Worm (Caenorhabditis elegans) whole organism, young adult: Measurements from ENCODE around the gene R08B4.3.

ENCODE experiments used
- B0019.2 ChIP-seq: fragments of 200-800 bp; sonication (Bioruptor generic); conservative IDR thresholded peaks from 2 replicates; pipeline ENCODE4 v1.3.6; 2022; ENCODE audit warnings: missing genetic modification reagents, missing genetic modification characterization, missing compliant biosample characterization
- B0035.1 ChIP-seq: sonication (generic microtip); optimal IDR thresholded peaks from 2 replicates; lab custom pipeline; 2016; ENCODE audit warnings: missing genetic modification characterization, mild to moderate bottlenecking, missing compliant biosample characterization, missing genotype, missing genetic modification reagents
- B0261.1 ChIP-seq: sonication (generic microtip); optimal IDR thresholded peaks from 2 replicates; lab custom pipeline; 2016; ENCODE audit warnings: mild to moderate bottlenecking, missing genetic modification characterization, moderate library complexity, missing compliant biosample characterization
- C17E4.6 ChIP-seq: fragments of 200-800 bp; sonication (Bioruptor generic); IDR thresholded peaks from 2 replicates; pipeline ENCODE4 v1.3.6; 2022; ENCODE audit warnings: missing genetic modification reagents, missing genetic modification characterization, missing compliant biosample characterization
- F22D6.2 ChIP-seq: sonication (generic microtip); optimal IDR thresholded peaks from 2 replicates; lab custom pipeline; 2016; ENCODE audit warnings: mild to moderate bottlenecking, missing genetic modification characterization, missing compliant biosample characterization
- F33H1.4 ChIP-seq: fragments of 200-800 bp; sonication (Bioruptor generic); IDR thresholded peaks from 2 replicates; pipeline ENCODE4 v1.3.6; 2022; ENCODE audit warnings: missing genetic modification reagents, missing genetic modification characterization, missing compliant biosample characterization
- F37B4.10 ChIP-seq: fragments of 200-800 bp; sonication (Bioruptor generic); IDR thresholded peaks from 2 replicates; pipeline ENCODE4 v1.3.6; 2022; ENCODE audit warnings: missing genetic modification characterization, missing compliant biosample characterization
- F39B2.1 ChIP-seq: fragments of 200-800 bp; sonication (Bioruptor generic); IDR thresholded peaks from 2 replicates; pipeline ENCODE4 v1.3.6; 2022; ENCODE audit warnings: missing genetic modification reagents, missing genetic modification characterization, missing compliant biosample characterization
- F57A8.1 ChIP-seq: fragments of 200-800 bp; sonication (Bioruptor generic); optimal IDR thresholded peaks from 2 replicates; lab custom pipeline; 2018; ENCODE audit warnings: mild to moderate bottlenecking, missing genetic modification characterization, moderate library complexity, missing compliant biosample characterization
- T26A5.8 ChIP-seq: sonication (generic microtip); optimal IDR thresholded peaks from 2 replicates; lab custom pipeline; 2016; ENCODE audit warnings: missing genetic modification characterization, missing compliant biosample characterization
- attf-3 ChIP-seq: fragments of 200-800 bp; sonication (Bioruptor generic); conservative IDR thresholded peaks from 2 replicates; pipeline ENCODE4 v1.3.6; 2022; ENCODE audit warnings: missing genetic modification reagents, missing genetic modification characterization, missing compliant biosample characterization
- attf-6 ChIP-seq: fragments of 200-800 bp; sonication (Bioruptor generic); IDR thresholded peaks from 2 replicates; pipeline ENCODE4 v1.3.6; 2022; ENCODE audit warnings: missing genetic modification reagents, missing genetic modification characterization, missing compliant biosample characterization
- bed-2 ChIP-seq: fragments of 200-800 bp; sonication (Bioruptor generic); IDR thresholded peaks from 2 replicates; pipeline ENCODE4 v1.3.6; 2022; ENCODE audit warnings: missing genetic modification reagents, missing genetic modification characterization, missing compliant biosample characterization
- cebp-1 ChIP-seq, 2 experiments: fragments of 200-800 bp in 1 of 2; sonication (Bioruptor generic) in 1 of 2; sonication (generic microtip) in 1 of 2; IDR thresholded peaks in 1 of 2; optimal IDR thresholded peaks in 1 of 2; 2 replicates each; pipeline versions ENCODE4 v1.3.6 to Lab custom; 2017 to 2022; ENCODE audit warnings: missing compliant biosample characterization in 2 of 2, missing genetic modification characterization in 2 of 2, mild to moderate bottlenecking in 1 of 2, missing genetic modification reagents in 1 of 2, moderate library complexity in 1 of 2
- ceh-27 ChIP-seq: fragments of 200-800 bp; sonication (Bioruptor generic); optimal IDR thresholded peaks from 2 replicates; lab custom pipeline; 2018; ENCODE audit warnings: mild to moderate bottlenecking, missing genetic modification characterization, moderate library complexity, missing compliant biosample characterization
- ceh-58 ChIP-seq: fragments of 200-800 bp; sonication (Bioruptor generic); IDR thresholded peaks from 2 replicates; pipeline ENCODE4 v1.3.6; 2022; ENCODE audit warnings: missing genetic modification characterization, missing compliant biosample characterization
- ceh-79 ChIP-seq: sonication (generic microtip); optimal IDR thresholded peaks from 2 replicates; lab custom pipeline; 2017; ENCODE audit warnings: mild to moderate bottlenecking, missing genetic modification characterization, missing compliant biosample characterization
- chd-7 ChIP-seq: sonication (generic microtip); optimal IDR thresholded peaks from 2 replicates; lab custom pipeline; 2016; ENCODE audit warnings: mild to moderate bottlenecking, missing genetic modification characterization, moderate library complexity, missing compliant biosample characterization
- him-1 ChIP-seq: sonication (generic microtip); optimal IDR thresholded peaks from 2 replicates; lab custom pipeline; 2016; ENCODE audit warnings: missing genotype, missing genetic modification reagents, missing genetic modification characterization, missing compliant biosample characterization
- hlh-12 ChIP-seq: sonication (generic microtip); optimal IDR thresholded peaks from 2 replicates; lab custom pipeline; 2016; ENCODE audit warnings: missing genetic modification characterization, missing compliant biosample characterization
- hmg-1.2 ChIP-seq: fragments of 200-800 bp; sonication (Bioruptor generic); IDR thresholded peaks from 2 replicates; pipeline ENCODE4 v1.3.6; 2022; ENCODE audit warnings: missing genetic modification reagents, missing genetic modification characterization, missing compliant biosample characterization
- hmg-20 ChIP-seq: fragments of 200-800 bp; sonication (Bioruptor generic); IDR thresholded peaks from 2 replicates; pipeline ENCODE4 v1.3.6; 2022; ENCODE audit warnings: missing genetic modification reagents, missing genetic modification characterization, missing compliant biosample characterization
- hsf-1 ChIP-seq: fragments of 200-800 bp; sonication (Bioruptor generic); IDR thresholded peaks from 2 replicates; pipeline ENCODE4 v1.3.6; 2022; ENCODE audit warnings: missing genetic modification reagents, missing genetic modification characterization, missing compliant biosample characterization
- let-526 ChIP-seq: fragments of 200-800 bp; sonication (Bioruptor generic); IDR thresholded peaks from 2 replicates; pipeline ENCODE4 v1.3.6; 2022; ENCODE audit warnings: missing genetic modification reagents, missing genetic modification characterization, missing compliant biosample characterization
- let-607 ChIP-seq, 2 experiments: fragments of 200-800 bp in 1 of 2; sonication (Bioruptor generic) in 1 of 2; sonication (generic microtip) in 1 of 2; optimal IDR thresholded peaks; 2 replicates each; lab custom pipeline; 2016 to 2018; ENCODE audit warnings: mild to moderate bottlenecking in 2 of 2, missing compliant biosample characterization in 2 of 2, missing genetic modification characterization in 2 of 2, moderate library complexity in 2 of 2, missing genotype in 1 of 2
- lin-26 ChIP-seq: fragments of 200-800 bp; sonication (Bioruptor generic); IDR thresholded peaks from 2 replicates; pipeline ENCODE4 v1.3.6; 2022; ENCODE audit warnings: missing genetic modification reagents, missing genetic modification characterization, missing compliant biosample characterization
- lin-54 ChIP-seq: fragments of 200-800 bp; sonication (Bioruptor generic); optimal IDR thresholded peaks from 2 replicates; lab custom pipeline; 2018; ENCODE audit warnings: mild to moderate bottlenecking, missing genetic modification characterization, missing compliant biosample characterization
- lir-1 ChIP-seq: fragments of 200-800 bp; sonication (Bioruptor generic); conservative IDR thresholded peaks from 2 replicates; pipeline ENCODE4 v1.3.6; 2022; ENCODE audit warnings: missing genetic modification reagents, missing genetic modification characterization, missing compliant biosample characterization
- lsy-27 ChIP-seq: sonication (generic microtip); optimal IDR thresholded peaks from 2 replicates; lab custom pipeline; 2017; ENCODE audit warnings: missing genetic modification characterization, mild to moderate bottlenecking, missing compliant biosample characterization, antibody characterized with exemption, missing genotype, borderline replicate concordance; ENCODE audit not compliant: insufficient read depth
- madf-3 ChIP-seq: fragments of 200-800 bp; sonication (Bioruptor generic); IDR thresholded peaks from 2 replicates; pipeline ENCODE4 v1.3.6; 2022; ENCODE audit warnings: missing genetic modification reagents, missing genetic modification characterization, missing compliant biosample characterization
- madf-8 ChIP-seq: fragments of 200-800 bp; sonication (Bioruptor generic); conservative IDR thresholded peaks from 2 replicates; pipeline ENCODE4 v1.3.6; 2022; ENCODE audit warnings: missing genetic modification reagents, missing genetic modification characterization, missing compliant biosample characterization
- mcd-1 ChIP-seq: fragments of 200-800 bp; sonication (Bioruptor generic); IDR thresholded peaks from 2 replicates; pipeline ENCODE4 v1.3.6; 2022; ENCODE audit warnings: missing genetic modification reagents, missing genetic modification characterization, missing compliant biosample characterization
- mel-28 ChIP-seq: sonication (generic microtip); optimal IDR thresholded peaks from 2 replicates; lab custom pipeline; 2016; ENCODE audit warnings: borderline replicate concordance, mild to moderate bottlenecking, missing genetic modification characterization, missing compliant biosample characterization
- nfyb-1 ChIP-seq: fragments of 200-800 bp; sonication (Bioruptor generic); IDR thresholded peaks from 2 replicates; pipeline ENCODE4 v1.3.6; 2022; ENCODE audit warnings: missing genetic modification reagents, missing genetic modification characterization, missing compliant biosample characterization
- nhr-80 ChIP-seq: sonication (generic microtip); optimal IDR thresholded peaks from 2 replicates; lab custom pipeline; 2016; ENCODE audit warnings: missing genetic modification characterization, missing compliant biosample characterization
- pha-4 ChIP-seq: fragments of 150-350 bp; sonication (generic microtip); optimal IDR thresholded peaks from 2 replicates; lab custom pipeline; 2014; ENCODE audit warnings: missing biosample characterization, missing genetic modification reagents, missing genetic modification characterization
- rcor-1 ChIP-seq: fragments of 200-800 bp; sonication (Bioruptor generic); IDR thresholded peaks from 2 replicates; pipeline ENCODE4 v1.3.6; 2022; ENCODE audit warnings: missing genetic modification reagents, missing genetic modification characterization, missing compliant biosample characterization
- rec-8 ChIP-seq, 2 experiments: sonication (generic microtip); optimal IDR thresholded peaks; 2 replicates each; lab custom pipeline; 2016; ENCODE audit warnings: mild to moderate bottlenecking in 2 of 2, missing genetic modification characterization in 2 of 2, missing genetic modification reagents in 2 of 2, missing genotype in 2 of 2, missing biosample characterization in 1 of 2, missing compliant biosample characterization in 1 of 2, moderate library complexity in 1 of 2
- snpc-3.4 ChIP-seq: sonication (generic microtip); optimal IDR thresholded peaks from 2 replicates; lab custom pipeline; 2017; ENCODE audit warnings: missing genetic modification characterization, mild to moderate bottlenecking, missing compliant biosample characterization, antibody characterized with exemption, moderate library complexity, missing genotype, missing genetic modification reagents
- tbp1 ChIP-seq: fragments of 200-800 bp; sonication (Bioruptor generic); optimal IDR thresholded peaks from 2 replicates; lab custom pipeline; 2018; ENCODE audit warnings: mild to moderate bottlenecking, missing genetic modification characterization, missing compliant biosample characterization
- unc-130 ChIP-seq: sonication (generic microtip); optimal IDR thresholded peaks from 2 replicates; lab custom pipeline; 2016; ENCODE audit warnings: missing genetic modification reagents, missing genetic modification characterization, missing compliant biosample characterization
- unc-62 ChIP-seq: fragments of 150-350 bp; optimal IDR thresholded peaks from 2 replicates; lab custom pipeline; 2014; ENCODE audit warnings: missing biosample characterization, missing genetic modification reagents, missing genetic modification characterization
- zfh-2 ChIP-seq: fragments of 200-800 bp; sonication (Bioruptor generic); conservative IDR thresholded peaks from 2 replicates; pipeline ENCODE4 v1.3.6; 2022; ENCODE audit warnings: missing genetic modification reagents, missing genetic modification characterization, missing compliant biosample characterization
- ztf-25 ChIP-seq: fragments of 200-800 bp; sonication (Bioruptor generic); IDR thresholded peaks from 2 replicates; pipeline ENCODE4 v1.3.6; 2022; ENCODE audit warnings: missing genetic modification reagents, missing genetic modification characterization, missing compliant biosample characterization
- ztf-26 ChIP-seq: sonication (generic microtip); optimal IDR thresholded peaks from 2 replicates; lab custom pipeline; 2017; ENCODE audit warnings: missing genetic modification characterization, missing compliant biosample characterization
- ztf-3 ChIP-seq: fragments of 200-800 bp; sonication (Bioruptor generic); optimal IDR thresholded peaks from 2 replicates; lab custom pipeline; 2018; ENCODE audit warnings: mild to moderate bottlenecking, missing genetic modification characterization, missing compliant biosample characterization

Gene R08B4.3

ce11 chrX:11093985-11094593 lies 26.7 kb downstream of the R08B4.3 start (continued):
- TF ChIP-seq T26A5.8 (tag; lab: Kevin White, UChicago) (peak; percentile 72), zfh-2 (no peak), madf-3 (GFP tag; lab: Robert Waterston, UW) (peak; percentile 86; the same call in 1 of the 2 replicates), F33H1.4 (GFP tag; lab: Robert Waterston, UW) (peak; percentile 53), cebp-1 (GFP tag; IDR thresholded peaks at IDR 0.05; lab: Robert Waterston, UW) (peak; percentile 80), cebp-1 (tag; optimal IDR thresholded peaks at IDR 0.05; lab: Kevin White, UChicago) (peak; percentile 98), ceh-58 (peak; percentile 91), pha-4 (tag; lab: Kevin White, UChicago) (peak; percentile 98), lsy-27 (tag; lab: Kevin White, UChicago) (no peak), attf-3 (GFP tag; lab: Robert Waterston, UW) (peak; percentile 61), unc-62 (GFP tag; lab: Kevin White, UChicago) (peak; percentile 78), hmg-20 (GFP tag; lab: Robert Waterston, UW) (peak; percentile 97), hsf-1 (GFP tag; lab: Robert Waterston, UW) (peak; percentile 71), F39B2.1 (peak; percentile 46; the same call in 1 of the 2 replicates), let-607 (tag; optimal IDR thresholded peaks at IDR 0.05; lab: Kevin White, UChicago) (peak; percentile 61 to 96), F37B4.10 (GFP tag; lab: Robert Waterston, UW) (peak; percentile 97), C17E4.6 (GFP tag; lab: Robert Waterston, UW) (peak; percentile 91), F22D6.2 (tag; lab: Kevin White, UChicago) (peak; percentile 97), B0035.1 (peak; percentile 97), hmg-1.2 (GFP tag; lab: Robert Waterston, UW) (peak; percentile 92), ztf-26 (tag; lab: Kevin White, UChicago) (peak; percentile 100), mel-28 (tag; lab: Kevin White, UChicago) (peak; percentile 51), him-1 (tag; lab: Kevin White, UChicago) (peak; percentile 7), unc-130 (peak; percentile 45), lin-54 (GFP tag; lab: Kevin White, UChicago) (peak; percentile 94), nfyb-1 (peak; percentile 99), F57A8.1 (GFP tag; lab: Kevin White, UChicago) (peak; percentile 96), attf-6 (GFP tag; lab: Robert Waterston, UW) (0 out of 2 replicates have a peak, but pooled peaks have one; percentile 13), rcor-1 (peak; percentile 98), nhr-80 (tag; lab: Kevin White, UChicago) (peak; percentile 98), rec-8 (tag; optimal IDR thresholded peaks at IDR 0.05; lab: Kevin White, UChicago) (peak; percentile 57 to 74), ztf-25 (GFP tag; lab: Robert Waterston, UW) (no peak), ceh-27 (GFP tag; lab: Kevin White, UChicago) (peak; percentile 100), tbp1 (peak; percentile 82), lir-1 (GFP tag; lab: Robert Waterston, UW) (peak; percentile 96), mcd-1 (GFP tag; lab: Robert Waterston, UW) (peak; percentile 93), ceh-79 (peak; percentile 89), hlh-12 (peak; percentile 70), ztf-3 (GFP tag; lab: Kevin White, UChicago) (peak; percentile 98), lin-26 (GFP tag; lab: Robert Waterston, UW) (peak; percentile 89), bed-2 (GFP tag; lab: Robert Waterston, UW) (peak; percentile 88), B0261.1 (tag; lab: Kevin White, UChicago) (peak; percentile 68), madf-8 (no peak), let-526 (GFP tag; lab: Robert Waterston, UW) (peak; percentile 93), snpc-3.4 (tag; lab: Kevin White, UChicago) (peak; percentile 60), chd-7 (tag; lab: Kevin White, UChicago) (peak; percentile 99), B0019.2 (GFP tag; lab: Robert Waterston, UW) (no peak)
